Fruit fly (Drosophila melanogaster) whole organism, embryonic: ENCODE results near the gene Mms19.

ENCODE experiments used
- ATbp ChIP-seq: fragments of 200-800 bp; sonication (Bioruptor generic); optimal IDR thresholded peaks from 2 replicates; lab custom pipeline; 2017; ENCODE audit warnings: missing biosample characterization, mild to moderate bottlenecking, missing genetic modification characterization, missing genetic modification reagents
- CG10654 ChIP-seq: fragments of 200-800 bp; sonication (Bioruptor generic); optimal IDR thresholded peaks from 2 replicates; lab custom pipeline; 2016; ENCODE audit warnings: missing biosample characterization, missing genetic modification characterization
- CG11456 ChIP-seq: fragments of 200-800 bp; sonication (Bioruptor generic); IDR thresholded peaks from 3 replicates; pipeline ENCODE4 v1.3.6; 2022; ENCODE audit warnings: missing biosample characterization, missing genetic modification characterization
- CG12219 ChIP-seq: fragments of 200-800 bp; sonication (Bioruptor generic); optimal IDR thresholded peaks from 3 replicates; lab custom pipeline; 2018; ENCODE audit warnings: missing biosample characterization, mild to moderate bottlenecking, missing genetic modification characterization
- CG12744 ChIP-seq: fragments of 200-800 bp; sonication (Bioruptor generic); optimal IDR thresholded peaks from 2 replicates; lab custom pipeline; 2016; ENCODE audit warnings: missing biosample characterization, missing genetic modification characterization
- CG13287 ChIP-seq: fragments of 200-800 bp; sonication (Bioruptor generic); IDR thresholded peaks from 2 replicates; pipeline ENCODE4 v1.3.6; 2022; ENCODE audit warnings: missing biosample characterization, missing genetic modification characterization; ENCODE audit not compliant: partially characterized antibody
- CG13775 ChIP-seq: fragments of 200-800 bp; sonication (Bioruptor generic); optimal IDR thresholded peaks from 3 replicates; lab custom pipeline; 2017; ENCODE audit warnings: missing biosample characterization, mild to moderate bottlenecking, missing genetic modification characterization
- CG15073 ChIP-seq: fragments of 200-800 bp; sonication (Bioruptor generic); optimal IDR thresholded peaks from 2 replicates; lab custom pipeline; 2016; ENCODE audit warnings: missing biosample characterization, missing genetic modification characterization
- CG15269 ChIP-seq: fragments of 200-800 bp; sonication (Bioruptor generic); optimal IDR thresholded peaks from 2 replicates; lab custom pipeline; 2018; ENCODE audit warnings: missing biosample characterization, mild to moderate bottlenecking, missing genetic modification characterization, moderate library complexity
- CG16863 ChIP-seq: fragments of 200-800 bp; sonication (Bioruptor generic); optimal IDR thresholded peaks from 3 replicates; lab custom pipeline; 2016; ENCODE audit warnings: missing biosample characterization, missing genetic modification characterization
- CG17186 ChIP-seq: fragments of 200-800 bp; sonication (Bioruptor generic); optimal IDR thresholded peaks from 3 replicates; lab custom pipeline; 2017; ENCODE audit warnings: missing biosample characterization, missing genetic modification reagents, missing genetic modification characterization
- CG17612 ChIP-seq: fragments of 200-800 bp; sonication (Bioruptor generic); IDR thresholded peaks from 2 replicates; pipeline ENCODE4 v1.3.6; 2022; ENCODE audit warnings: missing biosample characterization, missing genetic modification characterization
- CG4360 ChIP-seq: fragments of 200-800 bp; sonication (Bioruptor generic); IDR thresholded peaks from 2 replicates; pipeline ENCODE4 v1.3.6; 2022; ENCODE audit warnings: missing biosample characterization, missing genetic modification characterization
- CG6791 ChIP-seq: fragments of 200-800 bp; sonication (Bioruptor generic); IDR thresholded peaks from 3 replicates; pipeline ENCODE4 v1.3.6; 2022; ENCODE audit warnings: missing biosample characterization, missing genetic modification characterization; ENCODE audit not compliant: partially characterized antibody
- CG7987 ChIP-seq: fragments of 200-800 bp; sonication (Bioruptor generic); optimal IDR thresholded peaks from 2 replicates; lab custom pipeline; 2018; ENCODE audit warnings: missing biosample characterization, mild to moderate bottlenecking, missing genetic modification characterization, moderate library complexity
- CG8388 ChIP-seq: fragments of 200-800 bp; sonication (Bioruptor generic); optimal IDR thresholded peaks from 2 replicates; lab custom pipeline; 2019; ENCODE audit warnings: missing biosample characterization, mild to moderate bottlenecking, missing genetic modification characterization, moderate library complexity
- CG8478 ChIP-seq: fragments of >200 bp; optimal IDR thresholded peaks from 2 replicates; lab custom pipeline; 2018
- CG8944 ChIP-seq: fragments of 200-800 bp; sonication (Bioruptor generic); optimal IDR thresholded peaks from 3 replicates; lab custom pipeline; 2016; ENCODE audit warnings: missing biosample characterization, missing genetic modification characterization
- CG9215 ChIP-seq: fragments of 200-800 bp; sonication (Bioruptor generic); IDR thresholded peaks from 2 replicates; pipeline ENCODE4 v1.3.6; 2022; ENCODE audit warnings: missing biosample characterization, missing genetic modification characterization
- CkIIα-i1 ChIP-seq: fragments of 200-800 bp; sonication (Bioruptor generic); IDR thresholded peaks from 2 replicates; pipeline ENCODE4 v1.3.6; 2022; ENCODE audit warnings: missing biosample characterization, missing genetic modification characterization
- Dfd ChIP-seq, 2 experiments: fragments of >200 bp; optimal IDR thresholded peaks; 2 replicates each; lab custom pipeline; 2017; ENCODE audit warnings: missing biosample characterization in 2 of 2, missing genetic modification characterization in 2 of 2
- Dip3 ChIP-seq: fragments of 200-800 bp; sonication (Bioruptor generic); optimal IDR thresholded peaks from 3 replicates; lab custom pipeline; 2016; ENCODE audit warnings: missing biosample characterization, missing genetic modification characterization
- Dref ChIP-seq: fragments of 200-800 bp; sonication (Bioruptor generic); IDR thresholded peaks from 2 replicates; pipeline ENCODE4 v1.3.6; 2022; ENCODE audit warnings: missing biosample characterization, missing genetic modification characterization
- HLH54F ChIP-seq: fragments of 200-800 bp; sonication (Bioruptor generic); optimal IDR thresholded peaks from 3 replicates; lab custom pipeline; 2016; ENCODE audit warnings: missing biosample characterization, missing genetic modification characterization
- Lim3 ChIP-seq: fragments of 200-800 bp; sonication (Bioruptor generic); IDR thresholded peaks from 2 replicates; pipeline ENCODE4 v1.3.6; 2022; ENCODE audit warnings: missing biosample characterization, missing genetic modification characterization
- Sry-β ChIP-seq: fragments of 200-800 bp; sonication (Bioruptor generic); optimal IDR thresholded peaks from 2 replicates; lab custom pipeline; 2018; ENCODE audit warnings: missing biosample characterization, mild to moderate bottlenecking, missing genetic modification characterization, moderate library complexity
- Sry-δ ChIP-seq: fragments of 200-800 bp; sonication (Bioruptor generic); optimal IDR thresholded peaks from 2 replicates; lab custom pipeline; 2016; ENCODE audit warnings: missing biosample characterization, missing genetic modification characterization
- Tbp ChIP-seq: fragments of >200 bp; optimal IDR thresholded peaks from 2 replicates; lab custom pipeline; 2018; ENCODE audit warnings: missing biosample characterization, missing genetic modification characterization
- ab ChIP-seq: fragments of 200-800 bp; sonication (Bioruptor generic); optimal IDR thresholded peaks from 2 replicates; lab custom pipeline; 2016; ENCODE audit warnings: missing biosample characterization, missing genetic modification characterization
- aop ChIP-seq: fragments of 200-800 bp; sonication (Bioruptor generic); IDR thresholded peaks from 2 replicates; pipeline ENCODE4 v1.3.6; 2022; ENCODE audit warnings: missing biosample characterization, missing genetic modification characterization
- ara ChIP-seq: fragments of 200-800 bp; sonication (Bioruptor generic); IDR thresholded peaks from 2 replicates; pipeline ENCODE4 v1.3.6; 2022; ENCODE audit warnings: missing biosample characterization, missing genetic modification characterization
- bab2 ChIP-seq: fragments of 200-800 bp; sonication (Bioruptor generic); optimal IDR thresholded peaks from 2 replicates; lab custom pipeline; 2016; ENCODE audit warnings: missing biosample characterization, missing genetic modification characterization
- cad ChIP-seq: fragments of >200 bp; optimal IDR thresholded peaks from 2 replicates; lab custom pipeline; 2017; ENCODE audit warnings: missing biosample characterization, missing genetic modification characterization
- crol ChIP-seq: fragments of 200-800 bp; sonication (Bioruptor generic); IDR thresholded peaks from 2 replicates; pipeline ENCODE4 v1.3.6; 2022; ENCODE audit warnings: missing biosample characterization, missing genetic modification characterization
- cwo ChIP-seq: fragments of 200-800 bp; sonication (Bioruptor generic); optimal IDR thresholded peaks from 3 replicates; lab custom pipeline; 2017; ENCODE audit warnings: missing biosample characterization, missing genetic modification characterization, mild to moderate bottlenecking, moderate library complexity, missing genetic modification reagents
- dm ChIP-seq: fragments of 200-800 bp; sonication (Bioruptor generic); optimal IDR thresholded peaks from 3 replicates; lab custom pipeline; 2016; ENCODE audit warnings: missing biosample characterization, missing genetic modification characterization
- gcm ChIP-seq: fragments of 200-800 bp; sonication (Bioruptor generic); optimal IDR thresholded peaks from 2 replicates; lab custom pipeline; 2019; ENCODE audit warnings: missing biosample characterization, mild to moderate bottlenecking, missing genetic modification characterization, moderate library complexity
- gem ChIP-seq: fragments of 200-800 bp; sonication (Bioruptor generic); optimal IDR thresholded peaks from 2 replicates; lab custom pipeline; 2019; ENCODE audit warnings: missing biosample characterization, mild to moderate bottlenecking, missing genetic modification characterization, moderate library complexity
- h ChIP-seq: fragments of >200 bp; optimal IDR thresholded peaks from 2 replicates; lab custom pipeline; 2017
- her ChIP-seq: fragments of 200-800 bp; sonication (Bioruptor generic); optimal IDR thresholded peaks from 2 replicates; lab custom pipeline; 2016; ENCODE audit warnings: missing biosample characterization, missing genetic modification characterization
- lbe ChIP-seq: fragments of 200-800 bp; sonication (Bioruptor generic); optimal IDR thresholded peaks from 2 replicates; lab custom pipeline; 2016; ENCODE audit warnings: missing biosample characterization, mild to moderate bottlenecking, missing genetic modification characterization
- lmd ChIP-seq: fragments of 200-800 bp; sonication (Bioruptor generic); IDR thresholded peaks from 2 replicates; pipeline ENCODE4 v1.3.6; 2022; ENCODE audit warnings: missing biosample characterization, missing genetic modification characterization
- lola ChIP-seq, 3 experiments: fragments of >200 bp in 2 of 3; fragments of 200-800 bp in 1 of 3; sonication (Bioruptor generic) in 1 of 3; optimal IDR thresholded peaks; 2 replicates each; lab custom pipeline; 2017 to 2019; ENCODE audit warnings: missing biosample characterization in 3 of 3, missing genetic modification characterization in 3 of 3, mild to moderate bottlenecking in 1 of 3, moderate library complexity in 1 of 3
- maf-S ChIP-seq: fragments of 200-800 bp; sonication (Bioruptor generic); optimal IDR thresholded peaks from 2 replicates; lab custom pipeline; 2016; ENCODE audit warnings: missing biosample characterization, missing genetic modification characterization
- nerfin-2 ChIP-seq: fragments of 200-800 bp; sonication (Bioruptor generic); IDR thresholded peaks from 2 replicates; pipeline ENCODE4 v1.3.6; 2022; ENCODE audit warnings: missing biosample characterization, missing genetic modification characterization; ENCODE audit not compliant: partially characterized antibody
- nom ChIP-seq: fragments of 200-800 bp; sonication (Bioruptor generic); optimal IDR thresholded peaks from 2 replicates; lab custom pipeline; 2017; ENCODE audit warnings: missing biosample characterization, missing genetic modification characterization, mild to moderate bottlenecking, moderate library complexity, missing genetic modification reagents
- otp ChIP-seq: fragments of 200-800 bp; sonication (Bioruptor generic); IDR thresholded peaks from 3 replicates; pipeline ENCODE4, ENCODE4 v1.3.6; 2022; ENCODE audit warnings: missing biosample characterization, missing genetic modification characterization
- prd ChIP-seq, 3 experiments: fragments of >200 bp in 2 of 3; fragments of 200-800 bp in 1 of 3; sonication (Bioruptor generic) in 1 of 3; optimal IDR thresholded peaks in 2 of 3; IDR thresholded peaks in 1 of 3; 2 replicates in 2 of 3; 3 replicates in 1 of 3; pipeline versions ENCODE4 v1.3.6 to Lab custom; 2017 to 2022; ENCODE audit warnings: missing biosample characterization in 1 of 3, missing genetic modification characterization in 1 of 3
- trh ChIP-seq: fragments of 200-800 bp; sonication (Bioruptor generic); optimal IDR thresholded peaks from 2 replicates; lab custom pipeline; 2016; ENCODE audit warnings: missing biosample characterization, missing genetic modification characterization
- ttk ChIP-seq: fragments of 200-800 bp; sonication (Bioruptor generic); IDR thresholded peaks from 2 replicates; pipeline ENCODE4 v2.1.2; 2022; ENCODE audit warnings: missing biosample characterization, missing genetic modification characterization
- vvl ChIP-seq: fragments of 200-800 bp; sonication (Bioruptor generic); IDR thresholded peaks from 2 replicates; pipeline ENCODE4 v1.3.6; 2022; ENCODE audit warnings: missing biosample characterization, missing genetic modification characterization
- wek ChIP-seq: fragments of 200-800 bp; sonication (Bioruptor generic); optimal IDR thresholded peaks from 3 replicates; lab custom pipeline; 2018; ENCODE audit warnings: missing biosample characterization, mild to moderate bottlenecking, missing genetic modification characterization, moderate library complexity

The Mms19 gene

dm6 chr3R:5198302-5198701, 34.0 kb upstream of the Mms19 start (continued):
- TF ChIP-seq HLH54F (GFP tag; lab: Kevin White, UChicago) (peak; percentile 45), ara (GFP tag; lab: Robert Waterston, UW) (no peak), h (lab: Kevin White, UChicago) (no peak), CG11456 (GFP tag; lab: Robert Waterston, UW) (no peak), lmd (peak; percentile 65; the same call in 1 of the 2 replicates), Dip3 (GFP tag; lab: Kevin White, UChicago) (peak; percentile 62), maf-S (GFP tag; lab: Kevin White, UChicago) (no peak), CkIIα-i1 (no peak), prd (optimal IDR thresholded peaks at IDR 0.05; lab: Kevin White, UChicago) (no peak), prd (GFP tag; IDR thresholded peaks at IDR 0.05; lab: Robert Waterston, UW) (peak; percentile 56; the same call in 2 of the 3 replicates), CG15269 (peak; percentile 67), cad (GFP tag; lab: Kevin White, UChicago) (no peak), CG16863 (GFP tag; lab: Kevin White, UChicago) (peak; percentile 30), dm (GFP tag; lab: Kevin White, UChicago) (no peak), Sry-δ (GFP tag; lab: Kevin White, UChicago) (peak; percentile 12), Lim3 (GFP tag; lab: Robert Waterston, UW) (no peak), her (GFP tag; lab: Kevin White, UChicago) (peak; percentile 67), Dfd (GFP tag; optimal IDR thresholded peaks at IDR 0.05; lab: Kevin White, UChicago) (no peak), wek (GFP tag; lab: Kevin White, UChicago) (no peak), Sry-β (no peak), ttk (GFP tag; lab: Robert Waterston, UW) (0 out of 2 replicates have a peak, but pooled peaks have one; percentile 30), CG13775 (peak; percentile 48), ab (no peak), CG9215 (GFP tag; lab: Robert Waterston, UW) (no peak), CG17186 (GFP tag; lab: Kevin White, UChicago) (no peak), CG15073 (no peak), cwo (peak; percentile 68), nom (no peak), CG13287 (GFP tag; lab: Robert Waterston, UW) (no peak), CG8944 (GFP tag; lab: Kevin White, UChicago) (peak; percentile 30), ATbp (GFP tag; lab: Kevin White, UChicago) (peak; percentile 39), aop (GFP tag; lab: Robert Waterston, UW) (no peak), CG12744 (peak; percentile 2), nerfin-2 (no peak), gem (tag; lab: Kevin White, UChicago) (peak; percentile 60), Tbp (no peak), CG6791 (0 out of 3 replicates have a peak, but pooled peaks have one; percentile 26), CG8478 (lab: Kevin White, UChicago) (no peak), vvl (peak; percentile 61; the same call in 1 of the 2 replicates), lola (GFP tag; optimal IDR thresholded peaks at IDR 0.05; lab: Kevin White, UChicago) (no peak), otp (GFP tag; lab: Robert Waterston, UW) (no peak; the same call in 2 of the 3 replicates), CG17612 (GFP tag; lab: Robert Waterston, UW) (no peak), CG4360 (GFP tag; lab: Robert Waterston, UW) (no peak), Dref (GFP tag; lab: Robert Waterston, UW) (no peak), gcm (no peak), trh (GFP tag; lab: Kevin White, UChicago) (no peak), lbe (GFP tag; lab: Kevin White, UChicago) (no peak), CG10654 (GFP tag; lab: Kevin White, UChicago) (peak; percentile 1), crol (GFP tag; lab: Robert Waterston, UW) (no peak), CG8388 (GFP tag; lab: Kevin White, UChicago) (no peak), CG7987 (no peak), bab2 (GFP tag; lab: Kevin White, UChicago) (peak; percentile 52), CG12219 (GFP tag; lab: Kevin White, UChicago) (peak; percentile 60)
